Fruit fly (Drosophila melanogaster): ENCODE results near the gene CG2256.

dm6 chrX:8091017-8091620 is 4.1 kb upstream of the CG2256 start:
- TF ChIP-seq fkh (GFP tag; optimal IDR thresholded peaks at IDR 0.05) (peak; percentile 80), CG32006 (GFP tag; optimal IDR thresholded peaks at IDR 0.05) (peak; percentile 97), fd85E (GFP tag; optimal IDR thresholded peaks at IDR 0.05) (peak; percentile 84), salr (GFP tag; optimal IDR thresholded peaks at IDR 0.05) (peak; percentile 92 to 93), Ets21C (GFP tag; optimal IDR thresholded peaks at IDR 0.05) (peak; percentile 88), topi (GFP tag; optimal IDR thresholded peaks at IDR 0.05) (peak; percentile 96), Met (GFP tag; optimal IDR thresholded peaks at IDR 0.05) (peak; percentile 97), cyc (GFP tag; optimal IDR thresholded peaks at IDR 0.05) (peak; percentile 93), CG6854 (GFP tag; optimal IDR thresholded peaks at IDR 0.05) (peak; percentile 92), CG3919 (GFP tag; optimal IDR thresholded peaks at IDR 0.05) (peak; percentile 97)

Data from whole organism, prepupa.